Worm (Caenorhabditis elegans) whole organism, L2 larva: ENCODE data around the gene srw-7.

ENCODE experiments used
- F13H6.1 ChIP-seq: sonication (generic microtip); optimal IDR thresholded peaks from 2 replicates; lab custom pipeline; 2016; ENCODE audit warnings: missing genetic modification characterization, missing compliant biosample characterization
- ZK546.5 ChIP-seq: sonication (generic microtip); optimal IDR thresholded peaks from 2 replicates; lab custom pipeline; 2017; ENCODE audit warnings: missing biosample characterization, missing genetic modification characterization
- dmd-4 ChIP-seq: sonication (generic microtip); optimal IDR thresholded peaks from 2 replicates; lab custom pipeline; 2017; ENCODE audit warnings: missing biosample characterization, missing genetic modification characterization
- elt-1 ChIP-seq: fragments of 150-350 bp; optimal IDR thresholded peaks from 2 replicates; lab custom pipeline; 2014; ENCODE audit warnings: missing biosample characterization, missing genetic modification characterization
- lsy-2 ChIP-seq, 2 experiments: fragments of 150-350 bp in 1 of 2; sonication (generic microtip) in 1 of 2; optimal IDR thresholded peaks; 2 replicates each; lab custom pipeline; 2014 to 2017; ENCODE audit warnings: missing biosample characterization in 2 of 2, missing genetic modification characterization in 2 of 2
- mab-5 ChIP-seq: fragments of 150-350 bp; optimal IDR thresholded peaks from 2 replicates; lab custom pipeline; 2014; ENCODE audit warnings: missing biosample characterization, missing genetic modification characterization
- nhr-11 ChIP-seq: fragments of 150-350 bp; optimal IDR thresholded peaks from 2 replicates; lab custom pipeline; 2014; ENCODE audit warnings: missing biosample characterization, missing genetic modification characterization
- nhr-12 ChIP-seq: fragments of 150-350 bp; optimal IDR thresholded peaks from 2 replicates; lab custom pipeline; 2014; ENCODE audit warnings: missing biosample characterization, missing genetic modification characterization
- nhr-237 ChIP-seq: fragments of 150-350 bp; optimal IDR thresholded peaks from 2 replicates; lab custom pipeline; 2014; ENCODE audit warnings: missing biosample characterization, missing genetic modification characterization
- nhr-25 ChIP-seq: fragments of 150-350 bp; sonication (generic microtip); optimal IDR thresholded peaks from 3 replicates; lab custom pipeline; 2014; ENCODE audit warnings: missing biosample characterization, missing genetic modification characterization
- snpc-4 ChIP-seq: fragments of 150-350 bp; optimal IDR thresholded peaks from 2 replicates; lab custom pipeline; 2014; ENCODE audit warnings: missing biosample characterization, missing genetic modification characterization
- unc-39 ChIP-seq: fragments of 150-350 bp; optimal IDR thresholded peaks from 2 replicates; lab custom pipeline; 2014; ENCODE audit warnings: missing biosample characterization, missing genetic modification characterization
- unc-62 ChIP-seq: fragments of 150-350 bp; optimal IDR thresholded peaks from 2 replicates; lab custom pipeline; 2014; ENCODE audit warnings: missing biosample characterization, missing genetic modification reagents, missing genetic modification characterization
- ztf-4 ChIP-seq: fragments of 150-350 bp; optimal IDR thresholded peaks from 2 replicates; lab custom pipeline; 2014; ENCODE audit warnings: missing biosample characterization, missing genetic modification characterization

- no peak for TF ChIP-seq snpc-4 (tag; lab: Kevin White, UChicago)
- TF ChIP-seq dmd-4 (tag; lab: Kevin White, UChicago), result no peak
- no peak for TF ChIP-seq unc-62
- no peak for TF ChIP-seq nhr-25 (tag; lab: Kevin White, UChicago)
- no peak for TF ChIP-seq ZK546.5 (tag; lab: Kevin White, UChicago)
- no peak for TF ChIP-seq mab-5 (tag; lab: Kevin White, UChicago)
- TF ChIP-seq lsy-2 (tag; optimal IDR thresholded peaks at IDR 0.05; lab: Kevin White, UChicago), result no peak
- no peak for TF ChIP-seq nhr-11
- TF ChIP-seq F13H6.1 (tag; lab: Kevin White, UChicago), result no peak
- TF ChIP-seq ztf-4, result no peak
- no peak for TF ChIP-seq nhr-12
- TF ChIP-seq nhr-237, result no peak
- no peak for TF ChIP-seq elt-1
- TF ChIP-seq unc-39 (tag; lab: Kevin White, UChicago), result no peak
Measured at ce11 chrV:3811541-3811940, 5.5 kb downstream of the srw-7 start, which contains the start of gene scl-13.
